Fruit fly (Drosophila melanogaster): ENCODE data around the gene RSG7.
A peak's percentile ranks its signal among the peaks of the same experiment; 100 is the strongest.

The RSG7 gene

dm6 chrX:16836805-16837333, 7.4 kb downstream of the RSG7 start:
- TF ChIP-seq CG14655 (GFP tag; optimal IDR thresholded peaks at IDR 0.05) (peak; percentile 30), Pif1A (GFP tag; optimal IDR thresholded peaks at IDR 0.05) (no peak), EcR (GFP tag; optimal IDR thresholded peaks at IDR 0.05) (peak; percentile 42)

dm6 chrX:16836091-16836799, 8.0 kb downstream of the RSG7 start:
- 0 out of 3 replicates have a peak, but pooled peaks have one; percentile 22 for TF ChIP-seq CG4496 (GFP tag; IDR thresholded peaks at IDR 0.05)
- TF ChIP-seq CG15710 (tag; optimal IDR thresholded peaks at IDR 0.05) = no peak
- peak; percentile 19 for TF ChIP-seq CG13204 (GFP tag; optimal IDR thresholded peaks at IDR 0.05)
- peak; percentile 65 for TF ChIP-seq EcR (GFP tag; optimal IDR thresholded peaks at IDR 0.05)

- TF ChIP-seq CG10348 (GFP tag; IDR thresholded peaks at IDR 0.05) (no peak), rn (GFP tag; IDR thresholded peaks at IDR 0.05) (no peak), CG12605 (GFP tag; IDR thresholded peaks at IDR 0.05) (peak; percentile 37; the same call in 1 of the 2 replicates), CG4496 (GFP tag; IDR thresholded peaks at IDR 0.05) (peak; percentile 47; the same call in 1 of the 3 replicates), CG8301 (tag; optimal IDR thresholded peaks at IDR 0.05) (no peak), CG32121 (GFP tag; IDR thresholded peaks at IDR 0.05) (no peak; the same call in 1 of the 2 replicates), CG17806 (tag; optimal IDR thresholded peaks at IDR 0.05) (no peak), Pif1A (GFP tag; optimal IDR thresholded peaks at IDR 0.05) (no peak), CG14655 (GFP tag; optimal IDR thresholded peaks at IDR 0.05) (no peak), Ets98B (GFP tag; IDR thresholded peaks at IDR 0.05) (peak; percentile 12; the same call in 1 of the 2 replicates), CG9948 (tag; optimal IDR thresholded peaks at IDR 0.05) (no peak), D1 (tag; optimal IDR thresholded peaks at IDR 0.05) (no peak), CG15710 (tag; optimal IDR thresholded peaks at IDR 0.05) (no peak), CG8159 (tag; optimal IDR thresholded peaks at IDR 0.05) (no peak), CG13204 (GFP tag; optimal IDR thresholded peaks at IDR 0.05) (peak; percentile 29), Snoo (tag; optimal IDR thresholded peaks at IDR 0.05) (no peak), fd96Ca (GFP tag; IDR thresholded peaks at IDR 0.05) (no peak), gl (tag; optimal IDR thresholded peaks at IDR 0.05) (peak; percentile 14), EcR (GFP tag; optimal IDR thresholded peaks at IDR 0.05) (peak; percentile 21), CG34367 (tag; optimal IDR thresholded peaks at IDR 0.05) (no peak), Pif1B (GFP tag; optimal IDR thresholded peaks at IDR 0.05) (no peak)
These were observed 8.9 kb downstream of the RSG7 start, which contains the start of the genes CG13004 and CG46306 for dm6 chrX:16835304-16835703. Gene CG13004, minus strand, starts transcription at chrX:16835520. Gene CG46306, minus strand, starts transcription at chrX:16835520.

dm6 chrX:16834259-16834658, 10.0 kb downstream of the RSG7 start:
- TF ChIP-seq CG15710 (tag; optimal IDR thresholded peaks at IDR 0.05) (peak; percentile 36), CG12605 (GFP tag; IDR thresholded peaks at IDR 0.05) (no peak), gl (tag; optimal IDR thresholded peaks at IDR 0.05) (no peak), Snoo (tag; optimal IDR thresholded peaks at IDR 0.05) (no peak), CG14655 (GFP tag; optimal IDR thresholded peaks at IDR 0.05) (peak; percentile 89), CG32121 (GFP tag; IDR thresholded peaks at IDR 0.05) (peak; percentile 81), D1 (tag; optimal IDR thresholded peaks at IDR 0.05) (no peak), Pif1A (GFP tag; optimal IDR thresholded peaks at IDR 0.05) (peak; percentile 66), Pif1B (GFP tag; optimal IDR thresholded peaks at IDR 0.05) (peak; percentile 52), CG9948 (tag; optimal IDR thresholded peaks at IDR 0.05) (peak; percentile 73), CG8159 (tag; optimal IDR thresholded peaks at IDR 0.05) (peak; percentile 11), CG17806 (tag; optimal IDR thresholded peaks at IDR 0.05) (peak; percentile 38), Ets98B (GFP tag; IDR thresholded peaks at IDR 0.05) (peak; percentile 19; the same call in 1 of the 2 replicates), fd96Ca (GFP tag; IDR thresholded peaks at IDR 0.05) (0 out of 3 replicates have a peak, but pooled peaks have one; percentile 47), CG8301 (tag; optimal IDR thresholded peaks at IDR 0.05) (peak; percentile 79), EcR (GFP tag; optimal IDR thresholded peaks at IDR 0.05) (no peak), CG13204 (GFP tag; optimal IDR thresholded peaks at IDR 0.05) (no peak), rn (GFP tag; IDR thresholded peaks at IDR 0.05) (no peak), CG4496 (GFP tag; IDR thresholded peaks at IDR 0.05) (peak; percentile 48; the same call in 2 of the 3 replicates), CG34367 (tag; optimal IDR thresholded peaks at IDR 0.05) (peak; percentile 4), CG10348 (GFP tag; IDR thresholded peaks at IDR 0.05) (no peak)

- TF ChIP-seq CG4496 (GFP tag; IDR thresholded peaks at IDR 0.05) (peak; percentile 91), EcR (GFP tag; optimal IDR thresholded peaks at IDR 0.05) (peak; percentile 22), CG32121 (GFP tag; IDR thresholded peaks at IDR 0.05) (peak; percentile 89), Ets98B (GFP tag; IDR thresholded peaks at IDR 0.05) (peak; percentile 87), CG34367 (tag; optimal IDR thresholded peaks at IDR 0.05) (peak; percentile 87), Pif1A (GFP tag; optimal IDR thresholded peaks at IDR 0.05) (peak; percentile 85), CG10348 (GFP tag; IDR thresholded peaks at IDR 0.05) (no peak), CG13204 (GFP tag; optimal IDR thresholded peaks at IDR 0.05) (peak; percentile 69), CG9948 (tag; optimal IDR thresholded peaks at IDR 0.05) (peak; percentile 83), CG8301 (tag; optimal IDR thresholded peaks at IDR 0.05) (peak; percentile 83), Snoo (tag; optimal IDR thresholded peaks at IDR 0.05) (peak; percentile 73), CG8159 (tag; optimal IDR thresholded peaks at IDR 0.05) (peak; percentile 88), D1 (tag; optimal IDR thresholded peaks at IDR 0.05) (peak; percentile 47), CG14655 (GFP tag; optimal IDR thresholded peaks at IDR 0.05) (peak; percentile 84), CG17806 (tag; optimal IDR thresholded peaks at IDR 0.05) (peak; percentile 85), CG12605 (GFP tag; IDR thresholded peaks at IDR 0.05) (peak; percentile 86), rn (GFP tag; IDR thresholded peaks at IDR 0.05) (peak; percentile 48; the same call in 1 of the 2 replicates), Pif1B (GFP tag; optimal IDR thresholded peaks at IDR 0.05) (peak; percentile 83), CG15710 (tag; optimal IDR thresholded peaks at IDR 0.05) (peak; percentile 90), gl (tag; optimal IDR thresholded peaks at IDR 0.05) (peak; percentile 78), fd96Ca (GFP tag; IDR thresholded peaks at IDR 0.05) (peak; percentile 86)
These were observed 11.1 kb downstream of the RSG7 start for dm6 chrX:16833097-16833496.

Data from whole organism, pupa.